Worm (Caenorhabditis elegans) whole organism, late embryonic: ENCODE data around the gene M116.5.

ENCODE experiments used
- C08G9.2 ChIP-seq: sonication (generic microtip); optimal IDR thresholded peaks from 2 replicates; lab custom pipeline; 2016; ENCODE audit warnings: mild to moderate bottlenecking, missing genetic modification characterization, moderate library complexity, missing compliant biosample characterization
- F13H6.1 ChIP-seq: sonication (generic microtip); optimal IDR thresholded peaks from 2 replicates; lab custom pipeline; 2016; ENCODE audit warnings: missing genetic modification characterization, missing compliant biosample characterization
- K09A11.1 ChIP-seq: sonication (generic microtip); optimal IDR thresholded peaks from 2 replicates; lab custom pipeline; 2017; ENCODE audit warnings: antibody characterized with exemption, mild to moderate bottlenecking, missing genetic modification characterization, missing compliant biosample characterization; ENCODE audit not compliant: insufficient read depth
- Y22D7AL.16 ChIP-seq: sonication (generic microtip); optimal IDR thresholded peaks from 2 replicates; lab custom pipeline; 2016; ENCODE audit warnings: missing genetic modification characterization, missing compliant biosample characterization
- ahr-1 ChIP-seq: sonication (generic microtip); optimal IDR thresholded peaks from 2 replicates; lab custom pipeline; 2016; ENCODE audit warnings: missing genetic modification characterization, missing compliant biosample characterization
- ama-1 ChIP-seq: fragments of 150-350 bp; optimal IDR thresholded peaks from 2 replicates; lab custom pipeline; 2014
- ceh-19 ChIP-seq: fragments of 200-800 bp; sonication (Bioruptor generic); optimal IDR thresholded peaks from 2 replicates; lab custom pipeline; 2018; ENCODE audit warnings: mild to moderate bottlenecking, missing genetic modification characterization, missing compliant biosample characterization
- ceh-2 ChIP-seq: sonication (generic microtip); optimal IDR thresholded peaks from 2 replicates; lab custom pipeline; 2016; ENCODE audit warnings: missing genotype, missing genetic modification characterization, missing compliant biosample characterization
- ceh-24 ChIP-seq: sonication (generic microtip); optimal IDR thresholded peaks from 2 replicates; lab custom pipeline; 2016; ENCODE audit warnings: mild to moderate bottlenecking, missing genetic modification characterization, missing compliant biosample characterization
- ceh-34 ChIP-seq: sonication (generic microtip); optimal IDR thresholded peaks from 2 replicates; lab custom pipeline; 2016; ENCODE audit warnings: mild to moderate bottlenecking, missing genetic modification characterization, missing compliant biosample characterization
- ceh-48 ChIP-seq: sonication (generic microtip); optimal IDR thresholded peaks from 2 replicates; lab custom pipeline; 2016; ENCODE audit warnings: missing genetic modification characterization, inconsistent platforms, missing compliant biosample characterization
- ceh-6 ChIP-seq: fragments of 200-800 bp; sonication (Bioruptor generic); optimal IDR thresholded peaks from 2 replicates; lab custom pipeline; 2018; ENCODE audit warnings: mild to moderate bottlenecking, missing genetic modification characterization, missing compliant biosample characterization
- ceh-9 ChIP-seq: sonication (generic microtip); optimal IDR thresholded peaks from 2 replicates; lab custom pipeline; 2016; ENCODE audit warnings: mild to moderate bottlenecking, missing genetic modification characterization, inconsistent platforms, missing compliant biosample characterization
- che-1 ChIP-seq: sonication (generic microtip); optimal IDR thresholded peaks from 2 replicates; lab custom pipeline; 2016; ENCODE audit warnings: mild to moderate bottlenecking, missing genetic modification characterization, missing compliant biosample characterization
- dmd-4 ChIP-seq: sonication (generic microtip); optimal IDR thresholded peaks from 2 replicates; lab custom pipeline; 2016; ENCODE audit warnings: borderline replicate concordance, missing genetic modification characterization, missing compliant biosample characterization
- elt-2 ChIP-seq: sonication (generic microtip); optimal IDR thresholded peaks from 2 replicates; lab custom pipeline; 2016; ENCODE audit warnings: missing genetic modification reagents, missing genetic modification characterization, missing compliant biosample characterization
- elt-4 ChIP-seq: sonication (generic microtip); optimal IDR thresholded peaks from 2 replicates; lab custom pipeline; 2016; ENCODE audit warnings: missing genetic modification characterization, missing compliant biosample characterization
- ets-4 ChIP-seq: sonication (generic microtip); optimal IDR thresholded peaks from 2 replicates; lab custom pipeline; 2016; ENCODE audit warnings: missing genetic modification characterization, missing compliant biosample characterization
- eyg-1 ChIP-seq: sonication (generic microtip); optimal IDR thresholded peaks from 2 replicates; lab custom pipeline; 2016; ENCODE audit warnings: missing genotype, missing genetic modification characterization, missing compliant biosample characterization
- fkh-10 ChIP-seq: fragments of 150-350 bp; optimal IDR thresholded peaks from 2 replicates; lab custom pipeline; 2014; ENCODE audit warnings: missing biosample characterization, missing genetic modification reagents, missing genetic modification characterization
- fkh-6 ChIP-seq: sonication (generic microtip); optimal IDR thresholded peaks from 2 replicates; lab custom pipeline; 2016; ENCODE audit warnings: missing genetic modification characterization, missing compliant biosample characterization
- gmeb-2 ChIP-seq: sonication (generic microtip); optimal IDR thresholded peaks from 2 replicates; lab custom pipeline; 2016; ENCODE audit warnings: missing genetic modification characterization, inconsistent platforms, missing compliant biosample characterization
- hlh-13 ChIP-seq: fragments of 200-800 bp; sonication (Bioruptor generic); optimal IDR thresholded peaks from 2 replicates; lab custom pipeline; 2018; ENCODE audit warnings: mild to moderate bottlenecking, missing genetic modification characterization, missing compliant biosample characterization
- hlh-15 ChIP-seq: sonication (generic microtip); optimal IDR thresholded peaks from 2 replicates; lab custom pipeline; 2016; ENCODE audit warnings: missing genetic modification characterization, missing compliant biosample characterization
- hlh-30 ChIP-seq: sonication (generic microtip); optimal IDR thresholded peaks from 2 replicates; lab custom pipeline; 2017; ENCODE audit warnings: antibody characterized with exemption, missing genetic modification characterization, missing compliant biosample characterization; ENCODE audit not compliant: insufficient read depth
- hlh-6 ChIP-seq: sonication (generic microtip); optimal IDR thresholded peaks from 2 replicates; lab custom pipeline; 2016; ENCODE audit warnings: missing genotype, missing genetic modification characterization, missing compliant biosample characterization
- hlh-8 ChIP-seq: sonication (generic microtip); optimal IDR thresholded peaks from 2 replicates; lab custom pipeline; 2016; ENCODE audit warnings: missing genotype, missing genetic modification characterization, missing compliant biosample characterization
- lin-11 ChIP-seq: fragments of 200-800 bp; sonication (Bioruptor generic); optimal IDR thresholded peaks from 2 replicates; lab custom pipeline; 2018; ENCODE audit warnings: mild to moderate bottlenecking, missing genetic modification characterization, missing compliant biosample characterization
- madf-2 ChIP-seq: sonication (generic microtip); optimal IDR thresholded peaks from 2 replicates; lab custom pipeline; 2017; ENCODE audit warnings: missing genetic modification characterization, missing compliant biosample characterization
- mec-3 ChIP-seq: sonication (generic microtip); optimal IDR thresholded peaks from 2 replicates; lab custom pipeline; 2016; ENCODE audit warnings: borderline replicate concordance, missing genetic modification characterization, missing compliant biosample characterization
- nhr-232 ChIP-seq: sonication (generic microtip); optimal IDR thresholded peaks from 2 replicates; lab custom pipeline; 2016; ENCODE audit warnings: missing genetic modification characterization, missing compliant biosample characterization
- npax-4 ChIP-seq: sonication (generic microtip); optimal IDR thresholded peaks from 2 replicates; lab custom pipeline; 2016; ENCODE audit warnings: missing genetic modification characterization, missing compliant biosample characterization
- odd-2 ChIP-seq: sonication (generic microtip); optimal IDR thresholded peaks from 2 replicates; lab custom pipeline; 2017; ENCODE audit warnings: antibody characterized with exemption, mild to moderate bottlenecking, missing genetic modification characterization, missing compliant biosample characterization
- pax-1 ChIP-seq: fragments of 150-350 bp; optimal IDR thresholded peaks from 2 replicates; lab custom pipeline; 2014; ENCODE audit warnings: missing biosample characterization, missing genetic modification characterization
- pha-2 ChIP-seq: sonication (generic microtip); optimal IDR thresholded peaks from 2 replicates; lab custom pipeline; 2017; ENCODE audit warnings: mild to moderate bottlenecking, missing genetic modification characterization, missing compliant biosample characterization
- pha-4 ChIP-seq: fragments of 150-350 bp; optimal IDR thresholded peaks from 2 replicates; lab custom pipeline; 2018; ENCODE audit warnings: missing biosample characterization, missing genetic modification reagents, missing genetic modification characterization
- pqm-1 ChIP-seq: sonication (generic microtip); optimal IDR thresholded peaks from 2 replicates; lab custom pipeline; 2016; ENCODE audit warnings: missing genetic modification characterization, missing compliant biosample characterization
- ref-2 ChIP-seq: sonication (generic microtip); optimal IDR thresholded peaks from 2 replicates; lab custom pipeline; 2016; ENCODE audit warnings: missing genetic modification characterization, missing compliant biosample characterization
- rnt-1 ChIP-seq: sonication (generic microtip); optimal IDR thresholded peaks from 2 replicates; lab custom pipeline; 2016; ENCODE audit warnings: missing genetic modification characterization, missing compliant biosample characterization
- sox-2 ChIP-seq: fragments of 200-800 bp; sonication (Bioruptor generic); IDR thresholded peaks from 2 replicates; pipeline ENCODE4 v1.3.6; 2022; ENCODE audit warnings: missing genetic modification reagents, missing genetic modification characterization, missing compliant biosample characterization
- sox-4 ChIP-seq: sonication (generic microtip); optimal IDR thresholded peaks from 2 replicates; lab custom pipeline; 2017; ENCODE audit warnings: mild to moderate bottlenecking, missing genetic modification characterization, inconsistent platforms, missing compliant biosample characterization
- syd-9 ChIP-seq: sonication (generic microtip); optimal IDR thresholded peaks from 2 replicates; lab custom pipeline; 2016; ENCODE audit warnings: mild to moderate bottlenecking, missing genetic modification characterization, moderate library complexity, missing compliant biosample characterization
- tbx-2 ChIP-seq: sonication (generic microtip); optimal IDR thresholded peaks from 2 replicates; lab custom pipeline; 2016; ENCODE audit warnings: missing genetic modification characterization, missing compliant biosample characterization
- tbx-7 ChIP-seq: sonication (generic microtip); optimal IDR thresholded peaks from 2 replicates; lab custom pipeline; 2016; ENCODE audit warnings: missing genotype, missing genetic modification characterization, missing compliant biosample characterization
- ttx-3 ChIP-seq: sonication (generic microtip); optimal IDR thresholded peaks from 2 replicates; lab custom pipeline; 2016; ENCODE audit warnings: missing genetic modification reagents, missing genetic modification characterization, missing compliant biosample characterization
- unc-3 ChIP-seq, 2 experiments: fragments of 200-800 bp in 1 of 2; sonication (Bioruptor generic) in 1 of 2; sonication (generic microtip) in 1 of 2; conservative IDR thresholded peaks in 1 of 2; optimal IDR thresholded peaks in 1 of 2; 2 replicates each; pipeline versions ENCODE4 v1.3.6 to Lab custom; 2016 to 2022; ENCODE audit warnings: missing compliant biosample characterization in 2 of 2, missing genetic modification characterization in 2 of 2, missing genetic modification reagents in 1 of 2
- unc-42 ChIP-seq: sonication (generic microtip); optimal IDR thresholded peaks from 2 replicates; lab custom pipeline; 2016; ENCODE audit warnings: missing genotype, missing genetic modification characterization, missing compliant biosample characterization
- unc-55 ChIP-seq: sonication (generic microtip); optimal IDR thresholded peaks from 2 replicates; lab custom pipeline; 2017; ENCODE audit warnings: missing biosample characterization, missing genetic modification reagents, missing genetic modification characterization
- unc-86 ChIP-seq: sonication (generic microtip); optimal IDR thresholded peaks from 2 replicates; lab custom pipeline; 2016; ENCODE audit warnings: missing genetic modification characterization, missing compliant biosample characterization
- zip-5 ChIP-seq: sonication (generic microtip); optimal IDR thresholded peaks from 2 replicates; lab custom pipeline; 2016; ENCODE audit warnings: missing genetic modification characterization, missing compliant biosample characterization

M116.5 gene

DNA sequence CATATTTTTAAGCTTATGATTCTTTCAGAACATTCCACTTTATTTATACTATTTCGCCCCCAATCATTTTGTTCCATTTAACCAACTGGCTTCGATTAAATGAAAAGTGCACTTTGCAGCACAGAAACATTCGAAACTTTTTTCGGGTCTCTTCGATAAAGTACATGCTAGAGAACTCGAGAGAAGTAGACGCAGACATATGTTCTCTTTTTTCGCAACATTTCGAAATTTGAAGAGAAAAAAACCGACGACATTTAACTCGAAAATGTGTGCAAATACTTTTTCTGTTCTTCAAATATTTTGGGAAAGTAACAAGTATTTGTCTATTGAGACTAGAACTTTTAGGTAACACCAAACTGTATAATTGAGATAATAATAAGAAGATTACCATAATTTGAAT lies 43.9 kb downstream of the M116.5 start:
- TF ChIP-seq fkh-10 (GFP tag; lab: Kevin White, UChicago) (no peak), rnt-1 (tag; lab: Kevin White, UChicago) (no peak), gmeb-2 (tag; lab: Kevin White, UChicago) (no peak), sox-2 (no peak), ceh-48 (no peak), pax-1 (tag; lab: Kevin White, UChicago) (no peak)

DNA sequence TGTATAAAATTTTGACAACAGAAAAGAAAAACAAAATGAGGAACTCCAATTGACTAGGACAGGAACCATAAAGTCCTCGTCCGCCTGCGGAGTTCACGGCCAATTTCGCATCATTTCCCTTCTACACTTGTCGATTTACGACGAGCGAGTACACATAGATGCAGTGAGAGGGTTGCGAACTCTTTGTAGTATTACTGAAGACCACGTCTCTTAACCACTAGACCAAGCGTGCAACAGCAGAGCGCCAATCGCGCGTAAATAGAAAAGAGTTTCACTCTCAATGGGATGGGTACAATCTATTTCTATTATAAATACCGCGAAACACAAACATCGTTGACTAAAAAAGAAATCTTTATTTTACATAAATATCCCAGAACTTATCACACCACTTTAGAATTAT lies 45.5 kb downstream of the M116.5 start:
- TF ChIP-seq ref-2 (tag; lab: Kevin White, UChicago) (peak; percentile 92), Y22D7AL.16 (tag; lab: Kevin White, UChicago) (peak; percentile 70), ceh-2 (peak; percentile 77), K09A11.1 (peak; percentile 67), ceh-24 (tag; lab: Kevin White, UChicago) (no peak), C08G9.2 (peak; percentile 69), fkh-6 (tag; lab: Kevin White, UChicago) (peak; percentile 80), ceh-48 (peak; percentile 77), fkh-10 (GFP tag; lab: Kevin White, UChicago) (peak; percentile 73), tbx-7 (peak; percentile 34), elt-2 (peak; percentile 94), tbx-2 (peak; percentile 86), elt-4 (tag; lab: Kevin White, UChicago) (no peak), mec-3 (tag; lab: Kevin White, UChicago) (no peak), hlh-6 (tag; lab: Kevin White, UChicago) (peak; percentile 89), hlh-8 (tag; lab: Kevin White, UChicago) (peak; percentile 66), hlh-30 (tag; lab: Kevin White, UChicago) (peak; percentile 56), unc-86 (tag; lab: Kevin White, UChicago) (peak; percentile 84), ahr-1 (tag; lab: Kevin White, UChicago) (peak; percentile 33), che-1 (tag; lab: Kevin White, UChicago) (peak; percentile 86), ttx-3 (tag; lab: Kevin White, UChicago) (peak; percentile 82), unc-42 (tag; lab: Kevin White, UChicago) (peak; percentile 61), npax-4 (tag; lab: Kevin White, UChicago) (peak; percentile 77), syd-9 (tag; lab: Kevin White, UChicago) (peak; percentile 89), gmeb-2 (tag; lab: Kevin White, UChicago) (peak; percentile 81), nhr-232 (peak; percentile 82), odd-2 (tag; lab: Kevin White, UChicago) (peak; percentile 79), F13H6.1 (tag; lab: Kevin White, UChicago) (peak; percentile 64), ceh-6 (peak; percentile 87), dmd-4 (peak; percentile 31), ama-1 (lab: Kevin White, UChicago) (no peak), ceh-19 (GFP tag; lab: Kevin White, UChicago) (peak; percentile 75), unc-55 (peak; percentile 65), eyg-1 (tag; lab: Kevin White, UChicago) (peak; percentile 77), ets-4 (tag; lab: Kevin White, UChicago) (peak; percentile 34), hlh-13 (GFP tag; lab: Kevin White, UChicago) (peak; percentile 83), ceh-9 (tag; lab: Kevin White, UChicago) (peak; percentile 9), pha-4 (no peak), pax-1 (tag; lab: Kevin White, UChicago) (no peak), zip-5 (peak; percentile 70), pqm-1 (peak; percentile 16), madf-2 (peak; percentile 86), lin-11 (tag; lab: Kevin White, UChicago) (peak; percentile 84), sox-2 (peak; percentile 72), sox-4 (tag; lab: Kevin White, UChicago) (peak; percentile 78), unc-3 (GFP tag; conservative IDR thresholded peaks at IDR 0.05; lab: Robert Waterston, UW) (peak; percentile 65; the same call in 1 of the 2 replicates), unc-3 (tag; optimal IDR thresholded peaks at IDR 0.05; lab: Kevin White, UChicago) (peak; percentile 79), pha-2 (tag; lab: Kevin White, UChicago) (peak; percentile 86), ceh-34 (peak; percentile 87), hlh-15 (tag; lab: Kevin White, UChicago) (peak; percentile 67)
